Worm (Caenorhabditis elegans): ENCODE data around the gene cwp-4.

Gene cwp-4

ce11 chrV:5088311-5088710 is 34.9 kb downstream of the cwp-4 start:
- TF ChIP-seq hmg-4 (GFP tag; optimal IDR thresholded peaks at IDR 0.05) = no peak
- no peak for TF ChIP-seq B0310.2 (tag; optimal IDR thresholded peaks at IDR 0.05)
- no peak for TF ChIP-seq ceh-13 (GFP tag; optimal IDR thresholded peaks at IDR 0.05)
- no peak for TF ChIP-seq ceh-36 (tag; optimal IDR thresholded peaks at IDR 0.05)
- TF ChIP-seq scrt-1 (GFP tag; IDR thresholded peaks at IDR 0.05) = no peak
- TF ChIP-seq pes-1 (GFP tag; IDR thresholded peaks at IDR 0.05) = no peak
- TF ChIP-seq ama-1 (optimal IDR thresholded peaks at IDR 0.05) = no peak
- TF ChIP-seq tbx-37 (GFP tag; conservative IDR thresholded peaks at IDR 0.05) = no peak
- TF ChIP-seq F13C5.2 (tag; optimal IDR thresholded peaks at IDR 0.05) = no peak
- TF ChIP-seq sea-1 (GFP tag; conservative IDR thresholded peaks at IDR 0.05) = no peak
- no peak for TF ChIP-seq ets-7 (tag; optimal IDR thresholded peaks at IDR 0.05)
- TF ChIP-seq aly-1 (tag; optimal IDR thresholded peaks at IDR 0.05) = no peak
- no peak for TF ChIP-seq hnd-1 (tag; optimal IDR thresholded peaks at IDR 0.05)
- TF ChIP-seq tbx-11 (GFP tag; IDR thresholded peaks at IDR 0.05) = no peak

DNA sequence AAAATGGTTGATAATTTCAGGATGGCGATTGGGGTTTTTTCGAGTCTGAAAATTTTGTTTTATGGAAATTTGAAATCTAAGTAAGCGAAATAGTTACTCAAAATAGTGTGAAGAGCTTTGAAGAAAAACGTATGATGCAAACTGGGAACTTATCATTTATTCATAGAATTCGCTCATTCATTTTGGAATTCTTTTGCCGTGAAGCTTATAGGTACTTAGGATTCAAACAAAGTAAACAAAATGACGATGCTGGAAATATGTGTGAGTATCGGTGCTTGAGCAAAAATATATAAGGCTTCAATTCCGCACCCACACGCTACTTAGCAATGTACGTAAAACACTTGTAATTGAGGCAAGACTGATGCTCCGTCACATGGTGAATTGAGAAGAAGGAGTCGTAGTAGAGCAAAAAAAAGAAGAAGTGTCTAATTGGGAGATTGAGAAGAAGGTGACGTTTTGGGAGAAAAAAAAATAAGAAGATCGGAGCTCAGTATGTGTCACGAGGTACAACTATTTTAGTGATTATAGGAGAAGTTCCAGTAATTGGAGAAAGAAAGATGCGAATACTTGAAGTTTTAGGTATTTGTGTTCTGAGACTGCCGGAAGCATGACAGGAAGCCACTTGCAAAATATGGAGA is 36.2 kb downstream of the cwp-4 start, which contains the start of gene glb-32:
glb-32 (minus strand) TSS at position 51 of the 638 bp plus-strand sequence.
- TF ChIP-seq tbx-11 (GFP tag; IDR thresholded peaks at IDR 0.05) (no peak), scrt-1 (GFP tag; IDR thresholded peaks at IDR 0.05) (no peak), ama-1 (optimal IDR thresholded peaks at IDR 0.05) (no peak), ceh-13 (GFP tag; optimal IDR thresholded peaks at IDR 0.05) (no peak)

DNA sequence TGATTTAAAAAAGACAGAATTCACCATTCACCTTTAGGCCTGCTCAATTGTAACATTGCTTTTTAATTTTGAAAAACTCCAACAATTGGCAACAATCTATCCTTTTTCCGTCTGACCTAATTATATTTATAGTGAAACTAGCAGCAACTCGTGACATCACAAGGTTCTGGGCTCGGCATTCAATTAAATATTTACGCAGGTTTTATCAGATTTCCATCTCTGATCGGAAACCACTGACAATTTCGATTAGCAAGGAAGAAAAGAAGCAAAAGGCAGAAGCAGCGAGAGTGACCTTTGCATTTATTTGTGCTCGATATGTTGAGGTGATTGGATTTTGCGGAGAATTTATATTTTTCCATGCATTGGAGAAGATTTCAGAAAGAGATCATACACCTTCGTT is 37.0 kb downstream of the cwp-4 start:
- TF ChIP-seq aly-1 (tag; optimal IDR thresholded peaks at IDR 0.05) = no peak
- TF ChIP-seq ceh-13 (GFP tag; optimal IDR thresholded peaks at IDR 0.05) = no peak
- TF ChIP-seq tbx-37 (GFP tag; conservative IDR thresholded peaks at IDR 0.05) = no peak
- TF ChIP-seq hmbx-1 (tag; optimal IDR thresholded peaks at IDR 0.05) = no peak
- no peak for TF ChIP-seq pes-1 (GFP tag; IDR thresholded peaks at IDR 0.05)
- TF ChIP-seq F13C5.2 (tag; optimal IDR thresholded peaks at IDR 0.05) = no peak
- TF ChIP-seq hnd-1 (tag; optimal IDR thresholded peaks at IDR 0.05) = no peak
- no peak for TF ChIP-seq sea-1 (GFP tag; conservative IDR thresholded peaks at IDR 0.05)
- no peak for TF ChIP-seq tbx-11 (GFP tag; IDR thresholded peaks at IDR 0.05)
- no peak for TF ChIP-seq scrt-1 (GFP tag; IDR thresholded peaks at IDR 0.05)
- no peak for TF ChIP-seq ama-1 (optimal IDR thresholded peaks at IDR 0.05)
- no peak for TF ChIP-seq hmg-4 (GFP tag; optimal IDR thresholded peaks at IDR 0.05)
- TF ChIP-seq flt-1 (GFP tag; IDR thresholded peaks at IDR 0.05) = no peak
- no peak for TF ChIP-seq tra-4 (tag; optimal IDR thresholded peaks at IDR 0.05)

DNA sequence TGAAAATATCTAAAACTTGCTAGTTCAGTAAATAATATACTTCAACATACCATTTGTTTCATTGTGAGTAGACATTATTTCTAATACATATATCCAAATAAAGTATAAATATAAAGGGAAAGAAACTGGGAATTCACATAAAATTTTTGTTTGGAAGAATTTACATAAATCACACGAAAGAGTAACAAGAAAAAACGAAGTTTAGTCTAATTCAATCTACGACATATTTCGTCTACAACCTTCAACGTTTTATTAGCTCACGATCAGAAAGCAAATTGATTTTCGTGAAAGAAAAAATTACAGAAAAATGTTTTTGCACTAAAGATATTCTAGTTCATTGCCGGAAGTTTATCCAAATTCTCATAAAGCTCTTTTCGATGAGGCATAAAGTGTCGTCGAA is 43.6 kb downstream of the cwp-4 start, which contains the start of gene C04F5.2:
C04F5.2 (minus strand) TSS at position 101 of the 400 bp plus-strand sequence.
- TF ChIP-seq tra-4 (tag; optimal IDR thresholded peaks at IDR 0.05) (no peak), aly-1 (tag; optimal IDR thresholded peaks at IDR 0.05) (no peak), ceh-36 (tag; optimal IDR thresholded peaks at IDR 0.05) (no peak), ceh-13 (GFP tag; optimal IDR thresholded peaks at IDR 0.05) (no peak), B0310.2 (tag; optimal IDR thresholded peaks at IDR 0.05) (no peak), F13C5.2 (tag; optimal IDR thresholded peaks at IDR 0.05) (no peak), pes-1 (GFP tag; IDR thresholded peaks at IDR 0.05) (no peak), hmbx-1 (tag; optimal IDR thresholded peaks at IDR 0.05) (no peak), ama-1 (optimal IDR thresholded peaks at IDR 0.05) (no peak), hmg-4 (GFP tag; optimal IDR thresholded peaks at IDR 0.05) (no peak)

DNA sequence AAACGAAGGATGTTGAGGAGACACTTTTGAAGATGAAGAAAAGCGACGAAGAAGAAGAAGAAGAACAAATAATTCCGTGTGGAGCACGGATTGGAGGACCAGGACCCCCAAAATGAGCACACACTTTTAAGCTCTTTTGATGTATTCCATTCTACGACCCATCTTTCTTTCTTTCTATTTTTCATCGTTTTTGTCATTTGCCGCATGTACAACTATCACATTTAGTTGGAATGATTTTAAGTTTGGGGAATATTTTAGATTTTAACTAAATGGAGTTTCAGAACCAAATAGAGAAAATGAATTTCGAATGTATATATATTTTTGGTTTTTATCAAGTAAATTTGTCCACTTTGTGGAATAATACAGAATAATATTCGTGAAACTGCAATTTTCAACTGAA is 45.5 kb downstream of the cwp-4 start, which contains the start of gene unc-46:
unc-46 (minus strand) TSS at position 101 of the 400 bp plus-strand sequence.
- TF ChIP-seq tbx-37 (GFP tag; conservative IDR thresholded peaks at IDR 0.05) (no peak), hmbx-1 (tag; optimal IDR thresholded peaks at IDR 0.05) (no peak), ama-1 (optimal IDR thresholded peaks at IDR 0.05) (no peak), hmg-4 (GFP tag; optimal IDR thresholded peaks at IDR 0.05) (no peak), F13C5.2 (tag; optimal IDR thresholded peaks at IDR 0.05) (no peak), hnd-1 (tag; optimal IDR thresholded peaks at IDR 0.05) (no peak), tbx-11 (GFP tag; IDR thresholded peaks at IDR 0.05) (no peak), scrt-1 (GFP tag; IDR thresholded peaks at IDR 0.05) (no peak), aly-1 (tag; optimal IDR thresholded peaks at IDR 0.05) (no peak), ets-7 (tag; optimal IDR thresholded peaks at IDR 0.05) (no peak), ceh-13 (GFP tag; optimal IDR thresholded peaks at IDR 0.05) (no peak), B0310.2 (tag; optimal IDR thresholded peaks at IDR 0.05) (no peak), flt-1 (GFP tag; IDR thresholded peaks at IDR 0.05) (no peak), pes-1 (GFP tag; IDR thresholded peaks at IDR 0.05) (no peak), sea-1 (GFP tag; conservative IDR thresholded peaks at IDR 0.05) (no peak), ceh-36 (tag; optimal IDR thresholded peaks at IDR 0.05) (no peak), tra-4 (tag; optimal IDR thresholded peaks at IDR 0.05) (no peak)

- TF ChIP-seq ceh-36 (tag; optimal IDR thresholded peaks at IDR 0.05) = no peak
- no peak for TF ChIP-seq sea-1 (GFP tag; conservative IDR thresholded peaks at IDR 0.05)
- no peak for TF ChIP-seq scrt-1 (GFP tag; IDR thresholded peaks at IDR 0.05)
- TF ChIP-seq F13C5.2 (tag; optimal IDR thresholded peaks at IDR 0.05) = no peak
- no peak for TF ChIP-seq hmg-4 (GFP tag; optimal IDR thresholded peaks at IDR 0.05)
- TF ChIP-seq ceh-13 (GFP tag; optimal IDR thresholded peaks at IDR 0.05) = no peak
- no peak for TF ChIP-seq tbx-11 (GFP tag; IDR thresholded peaks at IDR 0.05)
- no peak for TF ChIP-seq ets-7 (tag; optimal IDR thresholded peaks at IDR 0.05)
- TF ChIP-seq aly-1 (tag; optimal IDR thresholded peaks at IDR 0.05) = no peak
- TF ChIP-seq ama-1 (optimal IDR thresholded peaks at IDR 0.05) = no peak
- no peak for TF ChIP-seq hnd-1 (tag; optimal IDR thresholded peaks at IDR 0.05)
- no peak for TF ChIP-seq hmbx-1 (tag; optimal IDR thresholded peaks at IDR 0.05)
- TF ChIP-seq tbx-37 (GFP tag; conservative IDR thresholded peaks at IDR 0.05) = no peak
- no peak for TF ChIP-seq B0310.2 (tag; optimal IDR thresholded peaks at IDR 0.05)
- no peak for TF ChIP-seq tra-4 (tag; optimal IDR thresholded peaks at IDR 0.05)
- no peak for TF ChIP-seq flt-1 (GFP tag; IDR thresholded peaks at IDR 0.05)
- no peak for TF ChIP-seq pes-1 (GFP tag; IDR thresholded peaks at IDR 0.05)
Measured at ce11 chrV:5102017-5102416, 48.6 kb downstream of the cwp-4 start, which contains the start of gene srab-1. Gene srab-1 (minus strand): TSS chrV:5102117.

DNA sequence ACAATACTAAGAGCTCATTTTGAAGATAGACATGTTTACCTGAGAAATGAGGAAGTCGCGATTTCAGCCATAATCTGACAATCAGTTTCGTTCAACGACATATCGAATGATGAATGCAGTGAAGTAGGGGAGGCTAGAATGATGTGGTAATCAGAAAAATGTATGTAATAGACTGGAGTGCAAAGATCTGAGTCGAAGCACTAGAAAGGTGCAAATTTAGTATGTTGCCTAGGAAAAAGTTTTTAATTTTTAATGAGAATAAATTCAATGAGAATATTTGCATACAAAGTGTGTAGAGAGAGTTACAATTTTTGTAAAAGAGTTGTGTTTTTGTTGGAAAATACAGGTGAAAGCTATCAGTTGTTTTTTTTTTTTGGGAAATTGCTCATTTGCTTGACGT is 51.5 kb downstream of the cwp-4 start, which contains the start of gene srab-2:
srab-2 (minus strand) TSS at position 101 of the 400 bp plus-strand sequence.
- TF ChIP-seq F13C5.2 (tag; optimal IDR thresholded peaks at IDR 0.05) (no peak), ceh-13 (GFP tag; optimal IDR thresholded peaks at IDR 0.05) (no peak), tbx-37 (GFP tag; conservative IDR thresholded peaks at IDR 0.05) (no peak), tra-4 (tag; optimal IDR thresholded peaks at IDR 0.05) (no peak), hmbx-1 (tag; optimal IDR thresholded peaks at IDR 0.05) (no peak), B0310.2 (tag; optimal IDR thresholded peaks at IDR 0.05) (no peak), flt-1 (GFP tag; IDR thresholded peaks at IDR 0.05) (no peak), hmg-4 (GFP tag; optimal IDR thresholded peaks at IDR 0.05) (no peak), pes-1 (GFP tag; IDR thresholded peaks at IDR 0.05) (no peak), ets-7 (tag; optimal IDR thresholded peaks at IDR 0.05) (no peak), hnd-1 (tag; optimal IDR thresholded peaks at IDR 0.05) (no peak), tbx-11 (GFP tag; IDR thresholded peaks at IDR 0.05) (no peak), scrt-1 (GFP tag; IDR thresholded peaks at IDR 0.05) (no peak), aly-1 (tag; optimal IDR thresholded peaks at IDR 0.05) (no peak), sea-1 (GFP tag; conservative IDR thresholded peaks at IDR 0.05) (no peak), ama-1 (optimal IDR thresholded peaks at IDR 0.05) (no peak), ceh-36 (tag; optimal IDR thresholded peaks at IDR 0.05) (no peak)

Measured in whole organism, early embryonic.